Fruit fly (Drosophila melanogaster) whole organism, wandering third instar larva: ENCODE results near the gene CadN2.

Experiments
- Abd-B ChIP-seq: fragments of >200 bp; optimal IDR thresholded peaks from 2 replicates; lab custom pipeline; 2017; ENCODE audit warnings: missing biosample characterization, missing genetic modification characterization
- Dfd ChIP-seq: fragments of >200 bp; optimal IDR thresholded peaks from 2 replicates; lab custom pipeline; 2017; ENCODE audit warnings: missing biosample characterization, missing genetic modification characterization
- Hnf4 ChIP-seq: fragments of 200-800 bp; sonication (Bioruptor generic); optimal IDR thresholded peaks from 2 replicates; lab custom pipeline; 2016; ENCODE audit warnings: missing biosample characterization, mild to moderate bottlenecking, missing genetic modification characterization
- Myc ChIP-seq: fragments of >200 bp; optimal IDR thresholded peaks from 2 replicates; lab custom pipeline; 2017
- ey ChIP-seq: fragments of 200-800 bp; sonication (Bioruptor generic); optimal IDR thresholded peaks from 2 replicates; lab custom pipeline; 2016; ENCODE audit warnings: missing biosample characterization, missing genetic modification characterization
- h ChIP-seq: fragments of 200-800 bp; sonication (Bioruptor generic); optimal IDR thresholded peaks from 3 replicates; lab custom pipeline; 2016; ENCODE audit warnings: missing biosample characterization, mild to moderate bottlenecking, missing genetic modification characterization
- pan ChIP-seq: fragments of >200 bp; optimal IDR thresholded peaks from 2 replicates; lab custom pipeline; 2017

DNA sequence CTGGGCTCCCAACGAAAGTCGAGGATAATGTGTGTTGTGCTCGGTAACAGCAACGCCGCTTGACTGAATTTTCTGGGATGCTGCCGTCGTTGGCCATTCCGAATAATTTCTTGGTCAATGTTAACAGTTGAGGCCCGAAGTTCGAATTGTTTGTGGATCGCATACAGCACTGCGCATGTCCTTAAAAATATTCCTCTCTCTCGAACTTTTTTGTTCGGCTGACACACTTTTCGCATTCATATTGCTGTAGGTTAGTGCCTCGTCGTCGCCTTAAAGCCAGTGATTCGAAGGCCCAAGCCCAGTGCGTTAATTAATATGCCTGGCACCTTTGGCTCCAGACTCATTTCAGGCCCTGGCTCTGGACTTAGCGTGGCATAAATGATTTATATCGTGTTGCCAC is 28.0 kb upstream of the CadN2 start:
- TF ChIP-seq Dfd (GFP tag; lab: Kevin White, UChicago) = no peak
- TF ChIP-seq Abd-B (GFP tag; lab: Kevin White, UChicago) = no peak
- no peak for TF ChIP-seq pan (lab: Kevin White, UChicago)
- TF ChIP-seq Myc (lab: Kevin White, UChicago) = no peak
- no peak for TF ChIP-seq h (GFP tag; lab: Kevin White, UChicago)
- TF ChIP-seq ey (GFP tag; lab: Kevin White, UChicago) = no peak
- no peak for TF ChIP-seq Hnf4 (GFP tag; lab: Kevin White, UChicago)
